Worm (Caenorhabditis elegans) whole organism, L3 larva: ENCODE measurements around the gene frpr-15.

ENCODE experiments used
- R02D3.7 ChIP-seq: fragments of 150-350 bp; optimal IDR thresholded peaks from 2 replicates; lab custom pipeline; 2014; ENCODE audit warnings: missing biosample characterization, missing genetic modification characterization
- ZK546.5 ChIP-seq: sonication (generic microtip); optimal IDR thresholded peaks from 2 replicates; lab custom pipeline; 2017; ENCODE audit warnings: missing biosample characterization, missing genetic modification characterization
- aly-2 ChIP-seq: fragments of 150-350 bp; optimal IDR thresholded peaks from 2 replicates; lab custom pipeline; 2014; ENCODE audit warnings: missing biosample characterization, missing genetic modification characterization
- ama-1 ChIP-seq: fragments of 150-350 bp; optimal IDR thresholded peaks from 2 replicates; lab custom pipeline; 2018
- ceh-16 ChIP-seq: sonication (generic microtip); optimal IDR thresholded peaks from 2 replicates; lab custom pipeline; 2017; ENCODE audit warnings: missing biosample characterization, missing genetic modification characterization
- ceh-28 ChIP-seq: fragments of 150-350 bp; optimal IDR thresholded peaks from 2 replicates; lab custom pipeline; 2014; ENCODE audit warnings: missing biosample characterization, missing genetic modification reagents, missing genetic modification characterization
- ceh-82 ChIP-seq: fragments of 150-350 bp; optimal IDR thresholded peaks from 2 replicates; lab custom pipeline; 2014; ENCODE audit warnings: missing biosample characterization, missing genetic modification characterization
- egl-27 ChIP-seq: sonication (generic microtip); optimal IDR thresholded peaks from 4 replicates; lab custom pipeline; 2017; ENCODE audit warnings: missing biosample characterization, missing genetic modification reagents, missing genetic modification characterization
- egl-5 ChIP-seq: fragments of 150-350 bp; optimal IDR thresholded peaks from 2 replicates; lab custom pipeline; 2017; ENCODE audit warnings: missing biosample characterization, missing genetic modification reagents, missing genetic modification characterization, inconsistent platforms
- elt-1 ChIP-seq: fragments of 150-350 bp; optimal IDR thresholded peaks from 2 replicates; lab custom pipeline; 2014; ENCODE audit warnings: missing biosample characterization, missing genetic modification characterization
- elt-2 ChIP-seq: sonication (generic microtip); optimal IDR thresholded peaks from 2 replicates; lab custom pipeline; 2016; ENCODE audit warnings: missing genetic modification reagents, mild to moderate bottlenecking, missing genetic modification characterization, missing compliant biosample characterization
- elt-3 ChIP-seq, 3 experiments: fragments of 150-350 bp in 1 of 3; sonication (generic microtip) in 2 of 3; optimal IDR thresholded peaks; 2 replicates in 2 of 3; 4 replicates in 1 of 3; lab custom pipeline; 2014 to 2017; ENCODE audit warnings: missing biosample characterization in 3 of 3, missing genetic modification characterization in 3 of 3
- fkh-10 ChIP-seq: sonication (generic microtip); optimal IDR thresholded peaks from 2 replicates; lab custom pipeline; 2017; ENCODE audit warnings: missing biosample characterization, missing genetic modification reagents, missing genetic modification characterization
- fkh-2 ChIP-seq: fragments of 150-350 bp; optimal IDR thresholded peaks from 2 replicates; lab custom pipeline; 2014; ENCODE audit warnings: missing biosample characterization, missing genetic modification reagents, missing genetic modification characterization
- fos-1 ChIP-seq: fragments of 150-350 bp; optimal IDR thresholded peaks from 2 replicates; lab custom pipeline; 2014; ENCODE audit warnings: missing biosample characterization, missing genetic modification characterization
- hmg-11 ChIP-seq: sonication (generic microtip); optimal IDR thresholded peaks from 2 replicates; lab custom pipeline; 2016; ENCODE audit warnings: missing genetic modification characterization, missing compliant biosample characterization
- jun-1 ChIP-seq: fragments of 150-350 bp; optimal IDR thresholded peaks from 2 replicates; lab custom pipeline; 2014; ENCODE audit warnings: missing biosample characterization, missing genetic modification reagents, missing genetic modification characterization
- lin-15B ChIP-seq: fragments of 150-350 bp; optimal IDR thresholded peaks from 2 replicates; lab custom pipeline; 2014; ENCODE audit warnings: missing biosample characterization, missing genetic modification characterization
- lsy-12 ChIP-seq: sonication (generic microtip); optimal IDR thresholded peaks from 2 replicates; lab custom pipeline; 2016; ENCODE audit warnings: mild to moderate bottlenecking, missing genetic modification characterization, missing compliant biosample characterization
- mdl-1 ChIP-seq: fragments of 150-350 bp; optimal IDR thresholded peaks from 2 replicates; lab custom pipeline; 2014; ENCODE audit warnings: missing biosample characterization, missing genetic modification characterization
- mml-1 ChIP-seq: fragments of 150-350 bp; sonication (generic microtip); optimal IDR thresholded peaks from 3 replicates; lab custom pipeline; 2014; ENCODE audit warnings: missing biosample characterization, missing genetic modification characterization
- nhr-11 ChIP-seq: fragments of 150-350 bp; optimal IDR thresholded peaks from 2 replicates; lab custom pipeline; 2014; ENCODE audit warnings: missing biosample characterization, missing genetic modification characterization
- nhr-12 ChIP-seq: fragments of 150-350 bp; optimal IDR thresholded peaks from 2 replicates; lab custom pipeline; 2014; ENCODE audit warnings: missing biosample characterization, missing genetic modification characterization
- nhr-237 ChIP-seq: fragments of 150-350 bp; optimal IDR thresholded peaks from 2 replicates; lab custom pipeline; 2014; ENCODE audit warnings: missing biosample characterization, missing genetic modification characterization
- nhr-25 ChIP-seq: sonication (generic microtip); optimal IDR thresholded peaks from 2 replicates; lab custom pipeline; 2017; ENCODE audit warnings: missing biosample characterization, missing genetic modification characterization
- nhr-28 ChIP-seq: fragments of 150-350 bp; optimal IDR thresholded peaks from 2 replicates; lab custom pipeline; 2014; ENCODE audit warnings: missing biosample characterization, missing genetic modification characterization
- nhr-43 ChIP-seq: sonication (generic microtip); optimal IDR thresholded peaks from 2 replicates; lab custom pipeline; 2016; ENCODE audit warnings: mild to moderate bottlenecking, missing genetic modification characterization, missing compliant biosample characterization; ENCODE audit not compliant: poor library complexity, severe bottlenecking
- nhr-67 ChIP-seq: fragments of 150-350 bp; optimal IDR thresholded peaks from 2 replicates; lab custom pipeline; 2014; ENCODE audit warnings: missing biosample characterization, missing genetic modification characterization
- nhr-76 ChIP-seq: fragments of 150-350 bp; sonication (generic microtip); optimal IDR thresholded peaks from 5 replicates; lab custom pipeline; 2014; ENCODE audit warnings: missing biosample characterization, missing genetic modification characterization
- nhr-77 ChIP-seq: fragments of 150-350 bp; optimal IDR thresholded peaks from 2 replicates; lab custom pipeline; 2014; ENCODE audit warnings: missing biosample characterization, missing genetic modification characterization
- pha-4 ChIP-seq: fragments of 150-350 bp; optimal IDR thresholded peaks from 2 replicates; lab custom pipeline; 2014; ENCODE audit warnings: missing biosample characterization, missing genetic modification reagents, missing genetic modification characterization
- pqm-1 ChIP-seq: fragments of 150-350 bp; optimal IDR thresholded peaks from 2 replicates; lab custom pipeline; 2017; ENCODE audit warnings: missing biosample characterization, missing genetic modification characterization, inconsistent platforms
- tbx-2 ChIP-seq: sonication (generic microtip); optimal IDR thresholded peaks from 2 replicates; lab custom pipeline; 2016; ENCODE audit warnings: mild to moderate bottlenecking, missing genetic modification characterization, missing compliant biosample characterization
- unc-39 ChIP-seq: sonication (generic microtip); optimal IDR thresholded peaks from 4 replicates; lab custom pipeline; 2017; ENCODE audit warnings: missing biosample characterization, missing genetic modification characterization
- unc-62 ChIP-seq: fragments of 150-350 bp; sonication (generic microtip); optimal IDR thresholded peaks from 4 replicates; lab custom pipeline; 2014; ENCODE audit warnings: missing biosample characterization, missing genetic modification reagents, missing genetic modification characterization
- zag-1 ChIP-seq: fragments of 150-350 bp; optimal IDR thresholded peaks from 2 replicates; lab custom pipeline; 2014; ENCODE audit warnings: missing biosample characterization, missing genetic modification characterization
- ztf-11 ChIP-seq: fragments of 150-350 bp; optimal IDR thresholded peaks from 2 replicates; lab custom pipeline; 2014; ENCODE audit warnings: missing biosample characterization, missing genetic modification characterization
- ztf-4 ChIP-seq: fragments of 150-350 bp; optimal IDR thresholded peaks from 2 replicates; lab custom pipeline; 2014; ENCODE audit warnings: missing biosample characterization, missing genetic modification characterization

Gene frpr-15

ce11 chrV:12706511-12706910 lies 26.6 kb downstream of the frpr-15 start:
- no peak for TF ChIP-seq jun-1 (tag; lab: Kevin White, UChicago)
- TF ChIP-seq mdl-1: no peak
- TF ChIP-seq ztf-11 (tag; lab: Kevin White, UChicago): no peak
- no peak for TF ChIP-seq R02D3.7 (tag; lab: Kevin White, UChicago)
- no peak for TF ChIP-seq ztf-4 (tag; lab: Kevin White, UChicago)

- TF ChIP-seq fkh-10 (no peak), R02D3.7 (tag; lab: Kevin White, UChicago) (no peak), elt-1 (no peak), pha-4 (tag; lab: Kevin White, UChicago) (no peak), ztf-4 (tag; lab: Kevin White, UChicago) (no peak), nhr-28 (tag; lab: Kevin White, UChicago) (no peak), mdl-1 (no peak), egl-5 (tag; lab: Kevin White, UChicago) (no peak), lsy-12 (tag; lab: Kevin White, UChicago) (no peak), ama-1 (lab: Kevin White, UChicago) (no peak), mml-1 (tag; lab: Kevin White, UChicago) (no peak), nhr-11 (tag; lab: Kevin White, UChicago) (no peak), tbx-2 (tag; lab: Kevin White, UChicago) (no peak), ceh-16 (tag; lab: Kevin White, UChicago) (no peak), nhr-43 (tag; lab: Kevin White, UChicago) (no peak), nhr-12 (no peak), nhr-25 (no peak)
- TF ChIP-seq, all 47 proteins: peak for 0
Observed at ce11 chrV:12708305-12708704, 28.4 kb downstream of the frpr-15 start, which contains the start of gene R11D1.2. Gene R11D1.2 (plus strand): TSS chrV:12708605.

ce11 chrV:12711999-12712398 lies 32.1 kb downstream of the frpr-15 start, which contains the start of gene R11D1.3:
Gene R11D1.3 (minus strand): TSS chrV:12712099.
- TF ChIP-seq unc-39 (no peak), ceh-82 (tag; lab: Kevin White, UChicago) (no peak), ceh-16 (tag; lab: Kevin White, UChicago) (no peak), fkh-10 (no peak), nhr-12 (no peak), nhr-77 (tag; lab: Kevin White, UChicago) (no peak), hmg-11 (tag; lab: Kevin White, UChicago) (no peak), ceh-28 (tag; lab: Kevin White, UChicago) (no peak), jun-1 (tag; lab: Kevin White, UChicago) (no peak), lin-15B (tag; lab: Kevin White, UChicago) (no peak), nhr-25 (no peak), unc-62 (no peak)

- TF ChIP-seq nhr-237 (tag; lab: Kevin White, UChicago): no peak
- no peak for TF ChIP-seq R02D3.7 (tag; lab: Kevin White, UChicago)
- TF ChIP-seq pqm-1 (tag; lab: Kevin White, UChicago): no peak
- TF ChIP-seq elt-3 (tag; optimal IDR thresholded peaks at IDR 0.05; lab: Kevin White, UChicago): no peak
- TF ChIP-seq ZK546.5 (tag; lab: Kevin White, UChicago): no peak
- no peak for TF ChIP-seq ceh-28 (tag; lab: Kevin White, UChicago)
- TF ChIP-seq elt-1: no peak
- no peak for TF ChIP-seq fkh-2
- TF ChIP-seq nhr-77 (tag; lab: Kevin White, UChicago): no peak
- TF ChIP-seq nhr-76: no peak
- TF ChIP-seq zag-1 (tag; lab: Kevin White, UChicago): no peak
- TF ChIP-seq aly-2 (tag; lab: Kevin White, UChicago): no peak
- no peak for TF ChIP-seq mml-1 (tag; lab: Kevin White, UChicago)
- TF ChIP-seq egl-27: no peak
- no peak for TF ChIP-seq fos-1 (tag; lab: Kevin White, UChicago)
- TF ChIP-seq fkh-10: no peak
- no peak for TF ChIP-seq ama-1 (lab: Kevin White, UChicago)
- no peak for TF ChIP-seq elt-2 (tag; lab: Kevin White, UChicago)
- TF ChIP-seq nhr-67 (tag; lab: Kevin White, UChicago): no peak
Observed at ce11 chrV:12714120-12714519, 34.2 kb downstream of the frpr-15 start, which contains the start of gene R11D1.4. Gene R11D1.4 (minus strand): TSS chrV:12714220.
